Worm (Caenorhabditis elegans) whole organism, young adult: Measurements from ENCODE around the gene C29H12.2.
A peak's percentile ranks its signal among the peaks of the same experiment; 100 is the strongest.

ENCODE experiments used
- B0019.2 ChIP-seq: fragments of 200-800 bp; sonication (Bioruptor generic); conservative IDR thresholded peaks from 2 replicates; pipeline ENCODE4 v1.3.6; 2022; ENCODE audit warnings: missing genetic modification reagents, missing genetic modification characterization, missing compliant biosample characterization
- F22D6.2 ChIP-seq: sonication (generic microtip); optimal IDR thresholded peaks from 2 replicates; lab custom pipeline; 2016; ENCODE audit warnings: mild to moderate bottlenecking, missing genetic modification characterization, missing compliant biosample characterization
- F23B12.7 ChIP-seq: sonication (generic microtip); optimal IDR thresholded peaks from 2 replicates; lab custom pipeline; 2017; ENCODE audit warnings: missing genetic modification characterization, mild to moderate bottlenecking, missing compliant biosample characterization, antibody characterized with exemption, moderate library complexity; ENCODE audit not compliant: insufficient read depth
- F39B2.1 ChIP-seq: fragments of 200-800 bp; sonication (Bioruptor generic); IDR thresholded peaks from 2 replicates; pipeline ENCODE4 v1.3.6; 2022; ENCODE audit warnings: missing genetic modification reagents, missing genetic modification characterization, missing compliant biosample characterization
- F57A8.1 ChIP-seq: fragments of 200-800 bp; sonication (Bioruptor generic); optimal IDR thresholded peaks from 2 replicates; lab custom pipeline; 2018; ENCODE audit warnings: mild to moderate bottlenecking, missing genetic modification characterization, moderate library complexity, missing compliant biosample characterization
- F57C9.4 ChIP-seq: sonication (generic microtip); optimal IDR thresholded peaks from 2 replicates; lab custom pipeline; 2017; ENCODE audit warnings: mild to moderate bottlenecking, missing genetic modification characterization, missing compliant biosample characterization
- Y53F4B.3 ChIP-seq: fragments of 200-800 bp; sonication (Bioruptor generic); IDR thresholded peaks from 2 replicates; pipeline ENCODE4 v1.3.6; 2022; ENCODE audit warnings: missing genetic modification reagents, missing genetic modification characterization, missing compliant biosample characterization
- Y53G8AR.9 ChIP-seq: fragments of 200-800 bp; sonication (Bioruptor generic); conservative IDR thresholded peaks from 2 replicates; pipeline ENCODE4 v1.3.6; 2022; ENCODE audit warnings: missing genetic modification reagents, missing genetic modification characterization, missing compliant biosample characterization
- Y79H2A.3 ChIP-seq: fragments of 200-800 bp; sonication (Bioruptor generic); conservative IDR thresholded peaks from 2 replicates; pipeline ENCODE4 v1.3.6; 2022; ENCODE audit warnings: missing genetic modification reagents, missing genetic modification characterization, missing compliant biosample characterization
- akir-1 ChIP-seq: fragments of 200-800 bp; sonication (Bioruptor generic); optimal IDR thresholded peaks from 2 replicates; lab custom pipeline; 2018; ENCODE audit warnings: mild to moderate bottlenecking, missing genetic modification characterization, moderate library complexity, missing compliant biosample characterization
- attf-5 ChIP-seq: fragments of 200-800 bp; sonication (Bioruptor generic); optimal IDR thresholded peaks from 2 replicates; lab custom pipeline; 2018; ENCODE audit warnings: mild to moderate bottlenecking, missing genetic modification characterization, missing compliant biosample characterization
- ceh-79 ChIP-seq: sonication (generic microtip); optimal IDR thresholded peaks from 2 replicates; lab custom pipeline; 2017; ENCODE audit warnings: mild to moderate bottlenecking, missing genetic modification characterization, missing compliant biosample characterization
- ceh-91 ChIP-seq: fragments of 200-800 bp; sonication (Bioruptor generic); IDR thresholded peaks from 2 replicates; pipeline ENCODE4 v1.3.6; 2022; ENCODE audit warnings: missing genetic modification reagents, missing genetic modification characterization, missing compliant biosample characterization
- efl-1 ChIP-seq: fragments of 150-350 bp; optimal IDR thresholded peaks from 2 replicates; lab custom pipeline; 2014; ENCODE audit warnings: missing biosample characterization, missing genetic modification reagents, missing genetic modification characterization
- egrh-3 ChIP-seq: fragments of 200-800 bp; sonication (Bioruptor generic); IDR thresholded peaks from 2 replicates; pipeline ENCODE4 v1.3.6; 2022; ENCODE audit warnings: missing genetic modification reagents, missing genetic modification characterization, missing compliant biosample characterization
- ets-4 ChIP-seq: fragments of 200-800 bp; sonication (Bioruptor generic); optimal IDR thresholded peaks from 2 replicates; lab custom pipeline; 2018; ENCODE audit warnings: mild to moderate bottlenecking, missing genetic modification characterization, missing compliant biosample characterization
- him-1 ChIP-seq: sonication (generic microtip); optimal IDR thresholded peaks from 2 replicates; lab custom pipeline; 2016; ENCODE audit warnings: missing genotype, missing genetic modification reagents, missing genetic modification characterization, missing compliant biosample characterization
- hlh-12 ChIP-seq: sonication (generic microtip); optimal IDR thresholded peaks from 2 replicates; lab custom pipeline; 2016; ENCODE audit warnings: missing genetic modification characterization, missing compliant biosample characterization
- hmg-1.2 ChIP-seq: fragments of 200-800 bp; sonication (Bioruptor generic); IDR thresholded peaks from 2 replicates; pipeline ENCODE4 v1.3.6; 2022; ENCODE audit warnings: missing genetic modification reagents, missing genetic modification characterization, missing compliant biosample characterization
- hrde-1 ChIP-seq: sonication (generic microtip); optimal IDR thresholded peaks from 2 replicates; lab custom pipeline; 2016; ENCODE audit warnings: missing genetic modification characterization, mild to moderate bottlenecking, missing compliant biosample characterization, moderate library complexity, missing genotype, missing genetic modification reagents, borderline replicate concordance
- let-607 ChIP-seq, 2 experiments: fragments of 200-800 bp in 1 of 2; sonication (Bioruptor generic) in 1 of 2; sonication (generic microtip) in 1 of 2; optimal IDR thresholded peaks; 2 replicates each; lab custom pipeline; 2016 to 2018; ENCODE audit warnings: mild to moderate bottlenecking in 2 of 2, missing compliant biosample characterization in 2 of 2, missing genetic modification characterization in 2 of 2, moderate library complexity in 2 of 2, missing genotype in 1 of 2
- lir-1 ChIP-seq: fragments of 200-800 bp; sonication (Bioruptor generic); conservative IDR thresholded peaks from 2 replicates; pipeline ENCODE4 v1.3.6; 2022; ENCODE audit warnings: missing genetic modification reagents, missing genetic modification characterization, missing compliant biosample characterization
- lsl-1 ChIP-seq: fragments of 200-800 bp; sonication (Bioruptor generic); optimal IDR thresholded peaks from 2 replicates; lab custom pipeline; 2018; ENCODE audit warnings: mild to moderate bottlenecking, missing genetic modification characterization, moderate library complexity, missing compliant biosample characterization
- madf-6 ChIP-seq: fragments of 200-800 bp; sonication (Bioruptor generic); IDR thresholded peaks from 2 replicates; pipeline ENCODE4 v1.3.6; 2022; ENCODE audit warnings: missing genetic modification reagents, missing genetic modification characterization, missing compliant biosample characterization
- madf-8 ChIP-seq: fragments of 200-800 bp; sonication (Bioruptor generic); conservative IDR thresholded peaks from 2 replicates; pipeline ENCODE4 v1.3.6; 2022; ENCODE audit warnings: missing genetic modification reagents, missing genetic modification characterization, missing compliant biosample characterization
- mcd-1 ChIP-seq: fragments of 200-800 bp; sonication (Bioruptor generic); IDR thresholded peaks from 2 replicates; pipeline ENCODE4 v1.3.6; 2022; ENCODE audit warnings: missing genetic modification reagents, missing genetic modification characterization, missing compliant biosample characterization
- mxl-1 ChIP-seq: sonication (generic microtip); optimal IDR thresholded peaks from 2 replicates; lab custom pipeline; 2016; ENCODE audit warnings: missing genetic modification characterization, missing compliant biosample characterization
- nfya-1 ChIP-seq: sonication (generic microtip); optimal IDR thresholded peaks from 2 replicates; lab custom pipeline; 2017; ENCODE audit warnings: antibody characterized with exemption, missing compliant biosample characterization, missing genetic modification characterization, borderline replicate concordance; ENCODE audit not compliant: insufficient read depth
- nhr-80 ChIP-seq: sonication (generic microtip); optimal IDR thresholded peaks from 2 replicates; lab custom pipeline; 2016; ENCODE audit warnings: missing genetic modification characterization, missing compliant biosample characterization
- pbrm-1 ChIP-seq: fragments of 200-800 bp; sonication (Bioruptor generic); IDR thresholded peaks from 2 replicates; pipeline ENCODE4 v1.3.6; 2022; ENCODE audit warnings: missing genetic modification reagents, missing genetic modification characterization, missing compliant biosample characterization
- rec-8 ChIP-seq, 2 experiments: sonication (generic microtip); optimal IDR thresholded peaks; 2 replicates each; lab custom pipeline; 2016; ENCODE audit warnings: mild to moderate bottlenecking in 2 of 2, missing genetic modification characterization in 2 of 2, missing genetic modification reagents in 2 of 2, missing genotype in 2 of 2, missing biosample characterization in 1 of 2, missing compliant biosample characterization in 1 of 2, moderate library complexity in 1 of 2
- sdz-38 ChIP-seq: sonication (generic microtip); optimal IDR thresholded peaks from 2 replicates; lab custom pipeline; 2016; ENCODE audit warnings: missing genotype, missing genetic modification characterization, missing compliant biosample characterization
- snpc-1.3 ChIP-seq: sonication (generic microtip); optimal IDR thresholded peaks from 2 replicates; lab custom pipeline; 2017; ENCODE audit warnings: missing genetic modification characterization, mild to moderate bottlenecking, missing compliant biosample characterization, antibody characterized with exemption, moderate library complexity, missing genotype, missing genetic modification reagents; ENCODE audit not compliant: insufficient read depth
- tlf-1 ChIP-seq: fragments of 200-800 bp; sonication (Bioruptor generic); optimal IDR thresholded peaks from 2 replicates; lab custom pipeline; 2018; ENCODE audit warnings: mild to moderate bottlenecking, missing genetic modification characterization, missing compliant biosample characterization
- xnd-1 ChIP-seq: sonication (generic microtip); optimal IDR thresholded peaks from 2 replicates; lab custom pipeline; 2016; ENCODE audit warnings: missing genotype, missing genetic modification reagents, missing genetic modification characterization, missing compliant biosample characterization
- ztf-3 ChIP-seq: fragments of 200-800 bp; sonication (Bioruptor generic); optimal IDR thresholded peaks from 2 replicates; lab custom pipeline; 2018; ENCODE audit warnings: mild to moderate bottlenecking, missing genetic modification characterization, missing compliant biosample characterization
- ztf-6 ChIP-seq: fragments of 200-800 bp; sonication (Bioruptor generic); IDR thresholded peaks from 2 replicates; pipeline ENCODE4 v1.3.6; 2022; ENCODE audit warnings: missing genetic modification reagents, missing genetic modification characterization, missing compliant biosample characterization

C29H12.2 gene

ce11 chrII:6120548-6120947, 3.1 kb upstream of the C29H12.2 start:
- TF ChIP-seq egrh-3 (GFP tag; lab: Robert Waterston, UW) (no peak), hlh-12 (tag; lab: Kevin White, UChicago) (no peak), Y53F4B.3 (GFP tag; lab: Robert Waterston, UW) (no peak), nfya-1 (no peak), B0019.2 (no peak), F57C9.4 (no peak), sdz-38 (tag; lab: Kevin White, UChicago) (no peak), F39B2.1 (GFP tag; lab: Robert Waterston, UW) (no peak), tlf-1 (GFP tag; lab: Kevin White, UChicago) (no peak), F22D6.2 (tag; lab: Kevin White, UChicago) (no peak)

DNA sequence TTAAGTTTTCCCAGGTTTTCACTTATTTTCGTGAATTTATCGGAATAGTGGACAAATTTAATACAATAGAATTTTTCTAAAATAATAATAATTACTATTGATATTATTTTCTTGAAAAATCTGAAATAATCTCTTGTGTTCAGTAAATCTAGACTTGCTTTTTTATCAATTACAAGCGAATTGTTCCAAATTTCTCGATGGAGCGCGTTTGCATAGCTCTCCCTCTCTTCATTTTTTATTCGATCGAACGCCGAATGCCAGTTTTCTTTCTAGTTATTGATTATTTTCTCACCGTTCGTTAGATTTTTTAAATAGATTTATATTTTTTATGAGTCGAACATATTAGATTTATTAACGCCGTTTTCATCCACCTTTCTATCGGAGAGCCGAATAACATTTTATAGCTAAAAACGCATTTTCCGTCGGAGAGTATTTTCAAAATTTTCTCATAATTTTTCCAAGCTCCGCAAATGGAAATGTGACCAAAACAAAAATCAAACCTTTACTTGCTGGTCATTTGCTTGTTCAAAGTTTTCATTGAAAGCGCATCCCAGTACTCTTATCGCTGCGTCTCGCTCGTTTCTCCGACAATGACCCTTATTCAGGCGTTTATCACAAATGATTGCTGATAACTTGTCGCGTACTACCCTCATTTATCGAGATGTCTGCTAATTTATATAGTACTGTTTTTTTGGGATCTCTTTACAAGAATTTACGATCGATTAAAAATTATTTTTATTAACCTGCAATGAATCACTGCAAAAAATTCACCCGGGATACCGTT, 776 bp upstream of the C29H12.2 start:
- no peak for TF ChIP-seq attf-5
- peak; percentile 54 for TF ChIP-seq nhr-80
- TF ChIP-seq mcd-1 (GFP tag; lab: Robert Waterston, UW): peak; percentile 87
- TF ChIP-seq mxl-1 (tag; lab: Kevin White, UChicago): no peak
- TF ChIP-seq pbrm-1 (GFP tag; lab: Robert Waterston, UW): no peak
- TF ChIP-seq efl-1 (GFP tag; lab: Kevin White, UChicago): peak; percentile 4
- TF ChIP-seq xnd-1: peak; percentile 84
- TF ChIP-seq madf-8: peak; percentile 93
- TF ChIP-seq ceh-91: peak; percentile 34; the same call in 1 of the 2 replicates
- TF ChIP-seq madf-6 (GFP tag; lab: Robert Waterston, UW): peak; percentile 95
- TF ChIP-seq F57A8.1 (GFP tag; lab: Kevin White, UChicago): no peak
- TF ChIP-seq ets-4: peak; percentile 15
- TF ChIP-seq ztf-3 (GFP tag; lab: Kevin White, UChicago): no peak
- TF ChIP-seq him-1 (tag; lab: Kevin White, UChicago): peak; percentile 17
- peak; percentile 68 for TF ChIP-seq F23B12.7 (tag; lab: Kevin White, UChicago)
- no peak for TF ChIP-seq hmg-1.2 (GFP tag; lab: Robert Waterston, UW)
- TF ChIP-seq lsl-1 (GFP tag; lab: Kevin White, UChicago): peak; percentile 79

ce11 chrII:6125259-6125658, 1.6 kb downstream of the C29H12.2 start, which contains the start of gene rars-2:
Gene rars-2 (plus strand): TSS chrII:6125559.
- TF ChIP-seq lir-1: no peak
- TF ChIP-seq madf-6 (GFP tag; lab: Robert Waterston, UW): peak; percentile 39; the same call in 1 of the 2 replicates
- 0 out of 2 replicates have a peak, but pooled peaks have one; percentile 8 for TF ChIP-seq madf-8
- TF ChIP-seq snpc-1.3 (tag; lab: Kevin White, UChicago): no peak
- TF ChIP-seq ceh-79 (tag; lab: Kevin White, UChicago): no peak
- TF ChIP-seq ztf-6 (GFP tag; lab: Robert Waterston, UW): no peak
- no peak for TF ChIP-seq Y53G8AR.9 (GFP tag; lab: Robert Waterston, UW)
- no peak for TF ChIP-seq rec-8 (tag; optimal IDR thresholded peaks at IDR 0.05; lab: Kevin White, UChicago)
- TF ChIP-seq akir-1 (GFP tag; lab: Kevin White, UChicago): no peak
- TF ChIP-seq let-607 (tag; optimal IDR thresholded peaks at IDR 0.05; lab: Kevin White, UChicago): no peak
- TF ChIP-seq Y79H2A.3 (GFP tag; lab: Robert Waterston, UW): no peak
- no peak for TF ChIP-seq hrde-1
